Fruit fly (Drosophila melanogaster) whole organism, embryonic: Measurements from ENCODE around the gene CG14803.

Experiments
- ATbp ChIP-seq: fragments of 200-800 bp; sonication (Bioruptor generic); optimal IDR thresholded peaks from 2 replicates; lab custom pipeline; 2017; ENCODE audit warnings: missing biosample characterization, mild to moderate bottlenecking, missing genetic modification characterization, missing genetic modification reagents
- C15 ChIP-seq: fragments of 200-800 bp; sonication (Bioruptor generic); IDR thresholded peaks from 3 replicates; pipeline ENCODE4 v1.3.6; 2022; ENCODE audit warnings: missing biosample characterization, missing genetic modification characterization
- CG11723 ChIP-seq: fragments of 200-800 bp; sonication (Bioruptor generic); optimal IDR thresholded peaks from 2 replicates; lab custom pipeline; 2017; ENCODE audit warnings: missing biosample characterization, mild to moderate bottlenecking, missing genetic modification characterization
- CG12219 ChIP-seq: fragments of 200-800 bp; sonication (Bioruptor generic); optimal IDR thresholded peaks from 3 replicates; lab custom pipeline; 2018; ENCODE audit warnings: missing biosample characterization, mild to moderate bottlenecking, missing genetic modification characterization
- CG12391 ChIP-seq: fragments of 200-800 bp; sonication (Bioruptor generic); optimal IDR thresholded peaks from 3 replicates; lab custom pipeline; 2018; ENCODE audit warnings: missing biosample characterization, mild to moderate bottlenecking, missing genetic modification characterization, moderate library complexity
- CG12659 ChIP-seq: fragments of 200-800 bp; sonication (Bioruptor generic); optimal IDR thresholded peaks from 3 replicates; lab custom pipeline; 2017; ENCODE audit warnings: mild to moderate bottlenecking, missing biosample characterization, missing genetic modification reagents, missing genetic modification characterization
- CG13894 ChIP-seq: fragments of 200-800 bp; sonication (Bioruptor generic); optimal IDR thresholded peaks from 3 replicates; lab custom pipeline; 2018; ENCODE audit warnings: missing biosample characterization, mild to moderate bottlenecking, missing genetic modification characterization, moderate library complexity
- CG14667 ChIP-seq: fragments of 200-800 bp; sonication (Bioruptor generic); IDR thresholded peaks from 2 replicates; pipeline ENCODE4 v1.3.6; 2022; ENCODE audit warnings: missing biosample characterization, missing genetic modification characterization
- CG1647 ChIP-seq: fragments of 200-800 bp; sonication (Bioruptor generic); optimal IDR thresholded peaks from 3 replicates; lab custom pipeline; 2016; ENCODE audit warnings: missing biosample characterization, missing genetic modification characterization
- CG17186 ChIP-seq: fragments of 200-800 bp; sonication (Bioruptor generic); optimal IDR thresholded peaks from 3 replicates; lab custom pipeline; 2017; ENCODE audit warnings: missing biosample characterization, missing genetic modification reagents, missing genetic modification characterization
- CG30020 ChIP-seq: fragments of 200-800 bp; optimal IDR thresholded peaks from 2 replicates; lab custom pipeline; 2019; ENCODE audit warnings: missing biosample characterization, mild to moderate bottlenecking, missing genetic modification characterization, moderate library complexity
- CG30403 ChIP-seq: fragments of 200-800 bp; sonication (Bioruptor generic); optimal IDR thresholded peaks from 3 replicates; lab custom pipeline; 2016; ENCODE audit warnings: missing biosample characterization, missing genetic modification characterization
- CG32532 ChIP-seq: fragments of 200-800 bp; sonication (Bioruptor generic); IDR thresholded peaks from 2 replicates; pipeline ENCODE4 v1.3.6; 2022; ENCODE audit warnings: missing biosample characterization, missing genetic modification characterization
- CG32772 ChIP-seq: fragments of 200-800 bp; sonication (Bioruptor generic); IDR thresholded peaks from 2 replicates; pipeline ENCODE4 v1.3.6; 2022; ENCODE audit warnings: missing biosample characterization, missing genetic modification characterization
- CG33213 ChIP-seq: fragments of 200-800 bp; sonication (Bioruptor generic); optimal IDR thresholded peaks from 3 replicates; lab custom pipeline; 2016; ENCODE audit warnings: missing biosample characterization, missing genetic modification characterization
- CG4360 ChIP-seq: fragments of 200-800 bp; sonication (Bioruptor generic); IDR thresholded peaks from 2 replicates; pipeline ENCODE4 v1.3.6; 2022; ENCODE audit warnings: missing biosample characterization, missing genetic modification characterization
- CG6765 ChIP-seq: fragments of 200-800 bp; sonication (Bioruptor generic); optimal IDR thresholded peaks from 3 replicates; lab custom pipeline; 2017; ENCODE audit warnings: missing biosample characterization, mild to moderate bottlenecking, missing genetic modification characterization
- CG7357 ChIP-seq: fragments of 200-800 bp; sonication (Bioruptor generic); IDR thresholded peaks from 3 replicates; pipeline ENCODE4 v1.3.6; 2022; ENCODE audit warnings: missing biosample characterization, missing genetic modification characterization
- CG7786 ChIP-seq: fragments of 200-800 bp; sonication (Bioruptor generic); optimal IDR thresholded peaks from 2 replicates; lab custom pipeline; 2016; ENCODE audit warnings: missing biosample characterization, missing genetic modification characterization
- CG7987 ChIP-seq: fragments of 200-800 bp; sonication (Bioruptor generic); optimal IDR thresholded peaks from 2 replicates; lab custom pipeline; 2018; ENCODE audit warnings: missing biosample characterization, mild to moderate bottlenecking, missing genetic modification characterization, moderate library complexity
- CG9437 ChIP-seq: fragments of 200-800 bp; sonication (Bioruptor generic); optimal IDR thresholded peaks from 2 replicates; lab custom pipeline; 2018; ENCODE audit warnings: missing biosample characterization, mild to moderate bottlenecking, missing genetic modification characterization
- Dbx ChIP-seq: fragments of 200-800 bp; sonication (Bioruptor generic); IDR thresholded peaks from 3 replicates; pipeline ENCODE4 v1.3.6; 2022; ENCODE audit warnings: missing biosample characterization, missing genetic modification characterization
- E2f2 ChIP-seq: fragments of 200-800 bp; sonication (Bioruptor generic); IDR thresholded peaks from 2 replicates; pipeline ENCODE4 v1.3.6; 2022; ENCODE audit warnings: missing biosample characterization, missing genetic modification characterization
- Elba2 ChIP-seq: fragments of 200-800 bp; sonication (Bioruptor generic); optimal IDR thresholded peaks from 3 replicates; lab custom pipeline; 2016; ENCODE audit warnings: missing biosample characterization, missing genetic modification characterization
- Fer3 ChIP-seq: fragments of 200-800 bp; sonication (Bioruptor generic); optimal IDR thresholded peaks from 2 replicates; lab custom pipeline; 2018; ENCODE audit warnings: missing biosample characterization, mild to moderate bottlenecking, missing genetic modification characterization, moderate library complexity
- H2.0 ChIP-seq: fragments of 200-800 bp; sonication (Bioruptor generic); IDR thresholded peaks from 2 replicates; pipeline ENCODE4 v1.3.6; 2022; ENCODE audit warnings: missing biosample characterization, missing genetic modification characterization
- Hmx ChIP-seq: fragments of 200-800 bp; sonication (Bioruptor generic); optimal IDR thresholded peaks from 2 replicates; lab custom pipeline; 2016; ENCODE audit warnings: missing biosample characterization, missing genetic modification characterization
- Hr51 ChIP-seq, 2 experiments: fragments of 200-800 bp; sonication (Bioruptor generic); optimal IDR thresholded peaks; 2 replicates in 1 of 2; 3 replicates in 1 of 2; lab custom pipeline; 2016 to 2018; ENCODE audit warnings: missing biosample characterization in 2 of 2, missing genetic modification characterization in 2 of 2, mild to moderate bottlenecking in 1 of 2, moderate library complexity in 1 of 2
- Lpt ChIP-seq: fragments of >200 bp; optimal IDR thresholded peaks from 2 replicates; lab custom pipeline; 2018; ENCODE audit warnings: missing biosample characterization, missing genetic modification characterization
- MBD-R2 ChIP-seq: fragments of 200-800 bp; sonication (Bioruptor generic); IDR thresholded peaks from 2 replicates; pipeline ENCODE4 v1.3.6; 2022; ENCODE audit warnings: missing biosample characterization, missing genetic modification characterization
- Myb ChIP-seq: fragments of 200-800 bp; sonication (Bioruptor generic); optimal IDR thresholded peaks from 2 replicates; lab custom pipeline; 2016; ENCODE audit warnings: missing biosample characterization, missing genetic modification characterization
- NfI ChIP-seq: fragments of 200-800 bp; sonication (Bioruptor generic); optimal IDR thresholded peaks from 3 replicates; lab custom pipeline; 2018; ENCODE audit warnings: missing biosample characterization, mild to moderate bottlenecking, missing genetic modification characterization, moderate library complexity
- PHDP ChIP-seq: fragments of 200-800 bp; sonication (Bioruptor generic); optimal IDR thresholded peaks from 3 replicates; lab custom pipeline; 2018; ENCODE audit warnings: missing biosample characterization, mild to moderate bottlenecking, missing genetic modification characterization, moderate library complexity
- Ssrp ChIP-seq: fragments of 200-800 bp; sonication (Bioruptor generic); optimal IDR thresholded peaks from 2 replicates; lab custom pipeline; 2018; ENCODE audit warnings: missing biosample characterization, mild to moderate bottlenecking, missing genetic modification characterization, moderate library complexity
- Tbp ChIP-seq: fragments of >200 bp; optimal IDR thresholded peaks from 2 replicates; lab custom pipeline; 2018; ENCODE audit warnings: missing biosample characterization, missing genetic modification characterization
- ab ChIP-seq: fragments of 200-800 bp; sonication (Bioruptor generic); optimal IDR thresholded peaks from 2 replicates; lab custom pipeline; 2016; ENCODE audit warnings: missing biosample characterization, missing genetic modification characterization
- ato ChIP-seq: fragments of 200-800 bp; sonication (Bioruptor generic); IDR thresholded peaks from 2 replicates; pipeline ENCODE4 v1.3.6; 2022; ENCODE audit warnings: missing biosample characterization, missing genetic modification characterization; ENCODE audit not compliant: partially characterized antibody
- chif ChIP-seq, 2 experiments: fragments of 200-800 bp; sonication (Bioruptor generic); optimal IDR thresholded peaks; 3 replicates each; lab custom pipeline; 2016; ENCODE audit warnings: missing biosample characterization in 2 of 2, missing genetic modification characterization in 2 of 2
- cwo ChIP-seq: fragments of 200-800 bp; sonication (Bioruptor generic); optimal IDR thresholded peaks from 3 replicates; lab custom pipeline; 2017; ENCODE audit warnings: missing biosample characterization, missing genetic modification characterization, mild to moderate bottlenecking, moderate library complexity, missing genetic modification reagents
- da ChIP-seq: fragments of 200-800 bp; sonication (Bioruptor generic); optimal IDR thresholded peaks from 2 replicates; lab custom pipeline; 2016; ENCODE audit warnings: missing biosample characterization, missing genetic modification characterization
- dan ChIP-seq: fragments of 200-800 bp; sonication (Bioruptor generic); IDR thresholded peaks from 2 replicates; pipeline ENCODE4 v1.3.6; 2022; ENCODE audit warnings: missing biosample characterization, missing genetic modification characterization
- gce ChIP-seq: fragments of 200-800 bp; sonication (Bioruptor generic); IDR thresholded peaks from 3 replicates; pipeline ENCODE4 v1.3.6; 2022; ENCODE audit warnings: missing biosample characterization, missing genetic modification characterization
- gro ChIP-seq: fragments of 200-800 bp; sonication (Bioruptor generic); optimal IDR thresholded peaks from 2 replicates; lab custom pipeline; 2016; ENCODE audit warnings: missing biosample characterization, missing genetic modification characterization
- h ChIP-seq: fragments of >200 bp; optimal IDR thresholded peaks from 2 replicates; lab custom pipeline; 2017
- nau ChIP-seq: fragments of 200-800 bp; sonication (Bioruptor generic); optimal IDR thresholded peaks from 3 replicates; lab custom pipeline; 2017; ENCODE audit warnings: missing biosample characterization, mild to moderate bottlenecking, missing genetic modification characterization, missing genetic modification reagents
- ro ChIP-seq: fragments of 200-800 bp; sonication (Bioruptor generic); IDR thresholded peaks from 2 replicates; pipeline ENCODE4 v1.3.6; 2022; ENCODE audit warnings: missing biosample characterization, missing genetic modification characterization
- sd ChIP-seq: fragments of 200-800 bp; sonication (Bioruptor generic); optimal IDR thresholded peaks from 3 replicates; lab custom pipeline; 2018; ENCODE audit warnings: missing biosample characterization, mild to moderate bottlenecking, missing genetic modification characterization, moderate library complexity
- shn ChIP-seq: fragments of 200-800 bp; sonication (Bioruptor generic); optimal IDR thresholded peaks from 3 replicates; lab custom pipeline; 2016; ENCODE audit warnings: missing biosample characterization, missing genetic modification characterization
- slp2 ChIP-seq: fragments of 200-800 bp; sonication (Bioruptor generic); optimal IDR thresholded peaks from 2 replicates; lab custom pipeline; 2016; ENCODE audit warnings: missing biosample characterization, missing genetic modification characterization
- so ChIP-seq: fragments of 200-800 bp; sonication (Bioruptor generic); IDR thresholded peaks from 3 replicates; pipeline ENCODE4 v1.3.6; 2022; ENCODE audit warnings: missing biosample characterization, missing genetic modification characterization
- tio ChIP-seq: fragments of 200-800 bp; sonication (Bioruptor generic); optimal IDR thresholded peaks from 2 replicates; lab custom pipeline; 2017; ENCODE audit warnings: missing biosample characterization, missing genetic modification characterization, inconsistent platforms
- wor ChIP-seq: fragments of 200-800 bp; sonication (Bioruptor generic); IDR thresholded peaks from 2 replicates; pipeline ENCODE4 v1.3.6; 2022; ENCODE audit warnings: missing biosample characterization, missing genetic modification characterization

Gene CG14803

DNA sequence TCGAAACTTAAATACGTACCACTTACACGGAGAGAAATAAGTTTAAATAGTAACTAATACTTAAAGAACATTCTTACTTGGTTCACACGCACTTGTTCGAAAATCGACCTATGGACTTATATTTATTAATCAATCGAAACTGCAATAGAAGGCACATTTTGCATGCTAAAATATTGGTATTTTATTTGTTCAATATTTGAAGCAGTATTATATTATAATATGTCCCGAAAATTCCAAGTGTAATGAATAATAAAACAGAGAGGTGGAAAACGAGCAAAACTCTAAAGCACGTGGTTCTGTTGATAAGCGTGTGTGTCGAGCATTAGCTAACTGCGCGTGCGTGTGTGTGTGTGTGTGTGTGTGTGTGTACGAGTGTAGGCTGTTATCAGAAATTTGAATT is 18.8 kb upstream of the CG14803 start (continued):
- peak; percentile 58; the same call in 1 of the 2 replicates for TF ChIP-seq CG14667 (GFP tag; lab: Robert Waterston, UW)
- peak; percentile 86 for TF ChIP-seq so (GFP tag; lab: Robert Waterston, UW)
- TF ChIP-seq CG32532 (GFP tag; lab: Robert Waterston, UW) = peak; percentile 91
- TF ChIP-seq H2.0 (GFP tag; lab: Robert Waterston, UW) = peak; percentile 74
- peak; percentile 49; the same call in 1 of the 2 replicates for TF ChIP-seq E2f2 (GFP tag; lab: Robert Waterston, UW)
- TF ChIP-seq CG7357 = peak; percentile 65; the same call in 2 of the 3 replicates
- peak; percentile 93 for TF ChIP-seq CG13894 (tag; lab: Kevin White, UChicago)
- TF ChIP-seq NfI (GFP tag; lab: Kevin White, UChicago) = peak; percentile 86
- peak; percentile 90 for TF ChIP-seq CG12659 (GFP tag; lab: Kevin White, UChicago)
- peak; percentile 14 for TF ChIP-seq da
- TF ChIP-seq Hmx (GFP tag; lab: Kevin White, UChicago) = peak; percentile 64
- peak; percentile 96 for TF ChIP-seq gro (GFP tag; lab: Kevin White, UChicago)
- TF ChIP-seq CG7987 (GFP tag; lab: Kevin White, UChicago) = peak; percentile 77
- peak; percentile 99 for TF ChIP-seq cwo (GFP tag; lab: Kevin White, UChicago)
- peak; percentile 85 for TF ChIP-seq nau (GFP tag; lab: Kevin White, UChicago)
- TF ChIP-seq CG9437 (GFP tag; lab: Kevin White, UChicago) = peak; percentile 76
- TF ChIP-seq CG32772 = peak; percentile 70
- peak; percentile 81 for TF ChIP-seq tio (GFP tag; lab: Kevin White, UChicago)
- peak; percentile 72 for TF ChIP-seq ATbp (GFP tag; lab: Kevin White, UChicago)
- TF ChIP-seq ab (GFP tag; lab: Kevin White, UChicago) = peak; percentile 47
- TF ChIP-seq gce = no peak; the same call in 2 of the 3 replicates
- TF ChIP-seq h (lab: Kevin White, UChicago) = no peak
- no peak for TF ChIP-seq Elba2 (GFP tag; lab: Kevin White, UChicago)
- peak; percentile 63 for TF ChIP-seq CG11723 (GFP tag; lab: Kevin White, UChicago)
- TF ChIP-seq sd (tag; lab: Kevin White, UChicago) = peak; percentile 88
- TF ChIP-seq CG30020 = peak; percentile 20
- peak; percentile 93 for TF ChIP-seq Fer3 (tag; lab: Kevin White, UChicago)
- peak; percentile 67 for TF ChIP-seq CG33213
- TF ChIP-seq chif (GFP tag; optimal IDR thresholded peaks at IDR 0.05; lab: Kevin White, UChicago) = peak; percentile 61 to 68
- peak; percentile 54 for TF ChIP-seq slp2
- TF ChIP-seq Ssrp = peak; percentile 67
- peak; percentile 76 to 89 for TF ChIP-seq Hr51 (GFP tag; optimal IDR thresholded peaks at IDR 0.05; lab: Kevin White, UChicago)
- peak; percentile 73 for TF ChIP-seq CG7786 (GFP tag; lab: Kevin White, UChicago)
- TF ChIP-seq PHDP (tag; lab: Kevin White, UChicago) = peak; percentile 92
- TF ChIP-seq CG12219 (GFP tag; lab: Kevin White, UChicago) = peak; percentile 85
- TF ChIP-seq CG17186 (GFP tag; lab: Kevin White, UChicago) = no peak
- no peak for TF ChIP-seq Lpt (GFP tag; lab: Kevin White, UChicago)
- no peak for TF ChIP-seq Tbp
- TF ChIP-seq Myb = peak; percentile 56
- TF ChIP-seq ato (GFP tag; lab: Robert Waterston, UW) = no peak
- no peak for TF ChIP-seq ro (GFP tag; lab: Robert Waterston, UW)
- TF ChIP-seq CG30403 (GFP tag; lab: Kevin White, UChicago) = peak; percentile 88
- TF ChIP-seq MBD-R2 = peak; percentile 63
- TF ChIP-seq CG6765 (GFP tag; lab: Kevin White, UChicago) = peak; percentile 89
- TF ChIP-seq CG4360 = no peak
- TF ChIP-seq dan (GFP tag; lab: Robert Waterston, UW) = no peak
- peak; percentile 53 for TF ChIP-seq shn (GFP tag; lab: Kevin White, UChicago)
- TF ChIP-seq C15 = no peak
- peak; percentile 43 for TF ChIP-seq wor (GFP tag; lab: Robert Waterston, UW)
- peak; percentile 79 for TF ChIP-seq CG1647 (GFP tag; lab: Kevin White, UChicago)
- peak; percentile 85 for TF ChIP-seq Dbx (GFP tag; lab: Robert Waterston, UW)
- TF ChIP-seq CG12391 (tag; lab: Kevin White, UChicago) = peak; percentile 89
